Worm (Caenorhabditis elegans) whole organism, L4/young adult: ENCODE measurements around the gene phf-5.

Source experiments
- W03F9.2 ChIP-seq: fragments of 150-350 bp; optimal IDR thresholded peaks from 2 replicates; lab custom pipeline; 2014; ENCODE audit warnings: missing biosample characterization, missing genetic modification characterization
- dao-5 ChIP-seq: sonication (generic microtip); optimal IDR thresholded peaks from 2 replicates; lab custom pipeline; 2016; ENCODE audit warnings: missing genotype, missing genetic modification characterization, moderate library complexity, missing compliant biosample characterization
- him-1 ChIP-seq: sonication (generic microtip); optimal IDR thresholded peaks from 2 replicates; lab custom pipeline; 2016; ENCODE audit warnings: missing genotype, missing genetic modification reagents, missing genetic modification characterization, missing compliant biosample characterization

The phf-5 gene

ce11 chrIII:2347291-2347690 lies 3.9 kb downstream of the phf-5 start, which contains the start of gene gip-1:
Gene gip-1 (plus strand): TSS chrIII:2347591.
- TF ChIP-seq him-1 (tag; lab: Kevin White, UChicago) (no peak), dao-5 (tag; lab: Kevin White, UChicago) (no peak), W03F9.2 (tag; lab: Kevin White, UChicago) (no peak)

DNA sequence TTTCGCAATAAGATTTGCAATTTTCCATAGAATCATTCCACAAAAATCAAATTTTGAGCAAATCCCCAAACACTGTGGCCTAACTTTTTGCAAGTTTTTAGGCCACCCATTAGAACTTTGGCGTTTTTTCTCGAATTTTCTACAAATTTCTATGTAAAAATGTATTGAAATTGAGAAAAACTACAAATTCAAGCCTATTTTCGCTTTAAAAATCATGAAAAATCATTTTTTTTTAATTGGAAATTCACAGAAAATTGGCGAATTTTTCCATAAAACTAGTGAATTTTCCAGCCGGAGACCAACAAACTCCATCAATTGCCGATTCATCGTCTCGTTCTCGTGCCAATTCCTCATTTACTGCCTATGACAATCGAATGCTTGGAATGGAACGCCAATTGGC lies 6.6 kb downstream of the phf-5 start:
- TF ChIP-seq W03F9.2 (tag; lab: Kevin White, UChicago): no peak
- no peak for TF ChIP-seq dao-5 (tag; lab: Kevin White, UChicago)
- no peak for TF ChIP-seq him-1 (tag; lab: Kevin White, UChicago)

ce11 chrIII:2362648-2363047 lies 19.3 kb downstream of the phf-5 start, which contains the start of gene srd-69:
Gene srd-69 (plus strand): TSS chrIII:2362948.
- TF ChIP-seq him-1 (tag; lab: Kevin White, UChicago): no peak
- TF ChIP-seq dao-5 (tag; lab: Kevin White, UChicago): no peak
- no peak for TF ChIP-seq W03F9.2 (tag; lab: Kevin White, UChicago)

- TF ChIP-seq him-1 (tag; lab: Kevin White, UChicago): no peak
- no peak for TF ChIP-seq W03F9.2 (tag; lab: Kevin White, UChicago)
These were observed 25.1 kb downstream of the phf-5 start, which contains the start of gene H04J21.4 for ce11 chrIII:2368424-2368823. Gene H04J21.4 (minus strand): TSS chrIII:2368524.

DNA sequence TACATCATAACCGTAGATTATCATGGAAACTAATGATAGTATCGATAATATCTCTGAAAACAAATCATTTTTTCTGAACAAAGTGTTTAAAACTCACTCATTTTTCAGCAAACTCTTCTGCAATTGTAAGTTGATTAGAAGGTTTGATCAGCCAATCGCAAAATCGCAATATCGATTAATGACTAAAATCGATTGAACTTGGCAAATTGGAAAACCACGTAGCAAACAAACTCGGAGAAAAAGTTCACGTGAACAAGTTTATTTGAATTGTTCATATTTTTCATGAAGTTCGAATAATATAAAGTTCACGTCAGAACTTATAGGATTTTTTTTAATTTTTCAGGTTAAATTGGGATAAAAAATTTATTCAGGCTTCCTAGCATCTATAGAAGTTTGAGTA lies 28.5 kb downstream of the phf-5 start, which contains the start of gene H04J21.1:
Gene H04J21.1 (minus strand): TSS at position 101 of the 400 bp plus-strand sequence.
- TF ChIP-seq dao-5 (tag; lab: Kevin White, UChicago): no peak
- TF ChIP-seq him-1 (tag; lab: Kevin White, UChicago): no peak
- no peak for TF ChIP-seq W03F9.2 (tag; lab: Kevin White, UChicago)

DNA sequence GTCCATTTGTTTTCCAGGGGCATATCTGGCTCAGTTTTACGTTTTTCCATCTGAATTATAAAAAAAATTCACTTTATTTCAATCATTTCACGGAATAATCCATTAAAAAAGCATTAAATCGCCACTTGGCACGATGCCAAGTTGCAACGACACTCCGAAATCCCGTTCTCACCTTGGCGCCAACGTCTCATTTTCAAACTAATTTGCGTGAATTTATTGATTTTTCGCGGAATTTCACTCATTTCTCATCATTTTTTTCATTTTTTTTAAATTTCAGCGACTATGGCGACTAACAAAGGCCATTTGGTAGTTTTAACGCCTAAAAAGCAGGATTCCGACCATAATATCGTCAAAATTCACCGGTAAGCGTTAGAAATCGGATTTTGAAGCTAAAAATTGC lies 32.5 kb downstream of the phf-5 start, which contains the start of gene H14E04.2:
Gene H14E04.2 (plus strand): TSS at position 276 of the 400 bp plus-strand sequence.
- TF ChIP-seq W03F9.2 (tag; lab: Kevin White, UChicago) (peak; percentile 44), him-1 (tag; lab: Kevin White, UChicago) (no peak), dao-5 (tag; lab: Kevin White, UChicago) (no peak)

- no peak for TF ChIP-seq him-1 (tag; lab: Kevin White, UChicago)
- TF ChIP-seq dao-5 (tag; lab: Kevin White, UChicago): no peak
- no peak for TF ChIP-seq W03F9.2 (tag; lab: Kevin White, UChicago)
These were observed 41.0 kb downstream of the phf-5 start for ce11 chrIII:2384364-2384763.

ce11 chrIII:2386483-2386882 lies 43.1 kb downstream of the phf-5 start, which contains the start of gene H14E04.3:
Gene H14E04.3 (minus strand): TSS chrIII:2386583.
- TF ChIP-seq W03F9.2 (tag; lab: Kevin White, UChicago) (no peak), him-1 (tag; lab: Kevin White, UChicago) (no peak), dao-5 (tag; lab: Kevin White, UChicago) (no peak)

- TF ChIP-seq W03F9.2 (tag; lab: Kevin White, UChicago) (no peak), him-1 (tag; lab: Kevin White, UChicago) (no peak), dao-5 (tag; lab: Kevin White, UChicago) (no peak)
These were observed 48.3 kb downstream of the phf-5 start for ce11 chrIII:2391704-2392103.

ce11 chrIII:2393666-2394154 lies 50.3 kb downstream of the phf-5 start:
- TF ChIP-seq dao-5 (tag; lab: Kevin White, UChicago) (no peak), W03F9.2 (tag; lab: Kevin White, UChicago) (no peak), him-1 (tag; lab: Kevin White, UChicago) (no peak)
